Fruit fly (Drosophila melanogaster) whole organism, embryonic: ENCODE results near the gene CG43218.

Experiments used
- CG10209 ChIP-seq: fragments of 200-800 bp; sonication (Bioruptor generic); optimal IDR thresholded peaks from 3 replicates; lab custom pipeline; 2017; ENCODE audit warnings: missing biosample characterization, mild to moderate bottlenecking, missing genetic modification characterization, missing genetic modification reagents
- CG12155 ChIP-seq: fragments of 200-800 bp; sonication (Bioruptor generic); optimal IDR thresholded peaks from 3 replicates; lab custom pipeline; 2016; ENCODE audit warnings: missing biosample characterization, missing genetic modification characterization
- CG12219 ChIP-seq: fragments of 200-800 bp; sonication (Bioruptor generic); optimal IDR thresholded peaks from 3 replicates; lab custom pipeline; 2018; ENCODE audit warnings: missing biosample characterization, mild to moderate bottlenecking, missing genetic modification characterization
- CG14860 ChIP-seq: fragments of 200-800 bp; sonication (Bioruptor generic); IDR thresholded peaks from 3 replicates; pipeline ENCODE4 v1.3.6; 2022; ENCODE audit warnings: missing biosample characterization, missing genetic modification characterization; ENCODE audit not compliant: partially characterized antibody
- CG15011 ChIP-seq: fragments of 200-800 bp; sonication (Bioruptor generic); optimal IDR thresholded peaks from 3 replicates; lab custom pipeline; 2018; ENCODE audit warnings: missing biosample characterization, mild to moderate bottlenecking, missing genetic modification characterization
- CG1603 ChIP-seq: fragments of 200-800 bp; sonication (Bioruptor generic); optimal IDR thresholded peaks from 2 replicates; lab custom pipeline; 2019; ENCODE audit warnings: missing biosample characterization, mild to moderate bottlenecking, missing genetic modification characterization, moderate library complexity
- CG16779 ChIP-seq: fragments of 200-800 bp; sonication (Bioruptor generic); IDR thresholded peaks from 2 replicates; pipeline ENCODE4 v1.3.6; 2022; ENCODE audit warnings: missing biosample characterization, missing genetic modification characterization
- CG16863 ChIP-seq: fragments of 200-800 bp; sonication (Bioruptor generic); optimal IDR thresholded peaks from 3 replicates; lab custom pipeline; 2016; ENCODE audit warnings: missing biosample characterization, missing genetic modification characterization
- CG17328 ChIP-seq: fragments of 200-800 bp; sonication (Bioruptor generic); IDR thresholded peaks from 2 replicates; pipeline ENCODE4 v1.3.6; 2022; ENCODE audit warnings: missing biosample characterization, missing genetic modification characterization
- CG17829 ChIP-seq: fragments of 200-800 bp; optimal IDR thresholded peaks from 2 replicates; lab custom pipeline; 2019; ENCODE audit warnings: missing biosample characterization, mild to moderate bottlenecking, missing genetic modification characterization, moderate library complexity
- CG18262 ChIP-seq: fragments of 200-800 bp; optimal IDR thresholded peaks from 3 replicates; lab custom pipeline; 2019; ENCODE audit warnings: missing biosample characterization, mild to moderate bottlenecking, missing genetic modification characterization, moderate library complexity
- CG3163 ChIP-seq: fragments of 200-800 bp; sonication (Bioruptor generic); optimal IDR thresholded peaks from 3 replicates; lab custom pipeline; 2016; ENCODE audit warnings: missing biosample characterization, missing genetic modification characterization
- CG32772 ChIP-seq: fragments of 200-800 bp; sonication (Bioruptor generic); IDR thresholded peaks from 2 replicates; pipeline ENCODE4 v1.3.6; 2022; ENCODE audit warnings: missing biosample characterization, missing genetic modification characterization
- CG4617 ChIP-seq: fragments of 200-800 bp; sonication (Bioruptor generic); optimal IDR thresholded peaks from 3 replicates; lab custom pipeline; 2016; ENCODE audit warnings: missing biosample characterization, missing genetic modification characterization, borderline replicate concordance
- CG5180 ChIP-seq: fragments of 200-800 bp; sonication (Bioruptor generic); optimal IDR thresholded peaks from 3 replicates; lab custom pipeline; 2017; ENCODE audit warnings: missing biosample characterization, missing genetic modification characterization, mild to moderate bottlenecking, moderate library complexity, missing genetic modification reagents
- CG6683 ChIP-seq: fragments of 200-800 bp; sonication (Bioruptor generic); optimal IDR thresholded peaks from 2 replicates; lab custom pipeline; 2017; ENCODE audit warnings: missing biosample characterization, mild to moderate bottlenecking, missing genetic modification characterization, missing genetic modification reagents
- CG6689 ChIP-seq: fragments of 200-800 bp; sonication (Bioruptor generic); IDR thresholded peaks from 2 replicates; pipeline ENCODE4 v1.3.6; 2022; ENCODE audit warnings: missing biosample characterization, missing genetic modification characterization
- CG6765 ChIP-seq: fragments of 200-800 bp; sonication (Bioruptor generic); optimal IDR thresholded peaks from 3 replicates; lab custom pipeline; 2017; ENCODE audit warnings: missing biosample characterization, mild to moderate bottlenecking, missing genetic modification characterization
- CG7271 ChIP-seq: fragments of 200-800 bp; sonication (Bioruptor generic); optimal IDR thresholded peaks from 2 replicates; lab custom pipeline; 2018; ENCODE audit warnings: missing biosample characterization, mild to moderate bottlenecking, missing genetic modification characterization, moderate library complexity
- CG7963 ChIP-seq: fragments of 200-800 bp; sonication (Bioruptor generic); IDR thresholded peaks from 3 replicates; pipeline ENCODE4 v1.3.6; 2022; ENCODE audit warnings: missing biosample characterization, missing genetic modification characterization; ENCODE audit not compliant: partially characterized antibody
- CG8478 ChIP-seq: fragments of >200 bp; optimal IDR thresholded peaks from 2 replicates; lab custom pipeline; 2018
- CG8944 ChIP-seq: fragments of 200-800 bp; sonication (Bioruptor generic); optimal IDR thresholded peaks from 3 replicates; lab custom pipeline; 2016; ENCODE audit warnings: missing biosample characterization, missing genetic modification characterization
- CG9817 ChIP-seq: fragments of 200-800 bp; sonication (Bioruptor generic); optimal IDR thresholded peaks from 2 replicates; lab custom pipeline; 2018; ENCODE audit warnings: missing biosample characterization, mild to moderate bottlenecking, missing genetic modification characterization, moderate library complexity
- CoRest ChIP-seq: fragments of 200-800 bp; sonication (Bioruptor generic); optimal IDR thresholded peaks from 3 replicates; lab custom pipeline; 2018; ENCODE audit warnings: missing biosample characterization, mild to moderate bottlenecking, missing genetic modification characterization, moderate library complexity
- D19A ChIP-seq: fragments of 200-800 bp; optimal IDR thresholded peaks from 3 replicates; lab custom pipeline; 2019; ENCODE audit warnings: missing biosample characterization, mild to moderate bottlenecking, missing genetic modification characterization, moderate library complexity
- Doc3 ChIP-seq: fragments of 200-800 bp; sonication (Bioruptor generic); IDR thresholded peaks from 3 replicates; pipeline ENCODE4 v1.3.6; 2022; ENCODE audit warnings: missing biosample characterization, missing genetic modification characterization; ENCODE audit not compliant: partially characterized antibody
- E2f1 ChIP-seq: fragments of 200-800 bp; sonication (Bioruptor generic); IDR thresholded peaks from 2 replicates; pipeline ENCODE4 v1.3.6; 2022; ENCODE audit warnings: missing biosample characterization, missing genetic modification characterization
- MTF-1 ChIP-seq: fragments of 200-800 bp; sonication (Bioruptor generic); optimal IDR thresholded peaks from 2 replicates; lab custom pipeline; 2018; ENCODE audit warnings: missing biosample characterization, mild to moderate bottlenecking, missing genetic modification characterization, borderline replicate concordance
- Mrtf ChIP-seq: fragments of 200-800 bp; sonication (Bioruptor generic); IDR thresholded peaks from 3 replicates; pipeline ENCODE4 v1.3.6; 2022; ENCODE audit warnings: missing biosample characterization, missing genetic modification characterization
- PHDP ChIP-seq: fragments of 200-800 bp; sonication (Bioruptor generic); optimal IDR thresholded peaks from 3 replicates; lab custom pipeline; 2018; ENCODE audit warnings: missing biosample characterization, mild to moderate bottlenecking, missing genetic modification characterization, moderate library complexity
- Sox100B ChIP-seq: fragments of 200-800 bp; sonication (Bioruptor generic); optimal IDR thresholded peaks from 3 replicates; lab custom pipeline; 2018; ENCODE audit warnings: missing biosample characterization, mild to moderate bottlenecking, missing genetic modification characterization
- Sox102F ChIP-seq: fragments of 200-800 bp; sonication (Bioruptor generic); optimal IDR thresholded peaks from 2 replicates; lab custom pipeline; 2018; ENCODE audit warnings: missing biosample characterization, mild to moderate bottlenecking, missing genetic modification characterization, moderate library complexity
- cato ChIP-seq: fragments of 200-800 bp; sonication (Bioruptor generic); optimal IDR thresholded peaks from 2 replicates; lab custom pipeline; 2016; ENCODE audit warnings: missing biosample characterization, missing genetic modification characterization, borderline replicate concordance
- corto ChIP-seq: fragments of 200-800 bp; sonication (Bioruptor generic); optimal IDR thresholded peaks from 2 replicates; lab custom pipeline; 2016; ENCODE audit warnings: missing biosample characterization, mild to moderate bottlenecking, missing genetic modification characterization, moderate library complexity
- croc ChIP-seq: fragments of 200-800 bp; sonication (Bioruptor generic); conservative IDR thresholded peaks from 3 replicates; pipeline ENCODE4 v1.3.6; 2022; ENCODE audit warnings: missing biosample characterization, missing genetic modification characterization
- danr ChIP-seq: fragments of 200-800 bp; sonication (Bioruptor generic); IDR thresholded peaks from 2 replicates; pipeline ENCODE4 v1.3.6; 2022; ENCODE audit warnings: missing biosample characterization, missing genetic modification characterization
- dm ChIP-seq: fragments of 200-800 bp; sonication (Bioruptor generic); optimal IDR thresholded peaks from 3 replicates; lab custom pipeline; 2016; ENCODE audit warnings: missing biosample characterization, missing genetic modification characterization
- dpn ChIP-seq, 2 experiments: fragments of 200-800 bp; sonication (Bioruptor generic); optimal IDR thresholded peaks; 3 replicates each; lab custom pipeline; 2016; ENCODE audit warnings: missing biosample characterization in 2 of 2, missing genetic modification characterization in 2 of 2
- fd102C ChIP-seq: fragments of 200-800 bp; sonication (Bioruptor generic); optimal IDR thresholded peaks from 2 replicates; lab custom pipeline; 2018; ENCODE audit warnings: missing biosample characterization, mild to moderate bottlenecking, missing genetic modification characterization, moderate library complexity
- fru ChIP-seq: fragments of >200 bp; optimal IDR thresholded peaks from 2 replicates; lab custom pipeline; 2017
- gsb-n ChIP-seq: fragments of 200-800 bp; sonication (Bioruptor generic); optimal IDR thresholded peaks from 3 replicates; lab custom pipeline; 2018; ENCODE audit warnings: missing biosample characterization, mild to moderate bottlenecking, missing genetic modification characterization
- insv ChIP-seq, 2 experiments: fragments of 200-800 bp; sonication (Bioruptor generic); optimal IDR thresholded peaks; 3 replicates each; lab custom pipeline; 2016 to 2018; ENCODE audit warnings: missing biosample characterization in 2 of 2, missing genetic modification characterization in 2 of 2
- inv ChIP-seq: fragments of 200-800 bp; sonication (Bioruptor generic); IDR thresholded peaks from 2 replicates; pipeline ENCODE4 v1.3.6; 2022; ENCODE audit warnings: missing biosample characterization, missing genetic modification characterization; ENCODE audit not compliant: partially characterized antibody
- ken ChIP-seq: fragments of 200-800 bp; sonication (Bioruptor generic); IDR thresholded peaks from 3 replicates; pipeline ENCODE4 v1.3.6; 2022; ENCODE audit warnings: missing biosample characterization, missing genetic modification characterization
- nom ChIP-seq: fragments of 200-800 bp; sonication (Bioruptor generic); optimal IDR thresholded peaks from 2 replicates; lab custom pipeline; 2017; ENCODE audit warnings: missing biosample characterization, missing genetic modification characterization, mild to moderate bottlenecking, moderate library complexity, missing genetic modification reagents
- otp ChIP-seq: fragments of 200-800 bp; sonication (Bioruptor generic); IDR thresholded peaks from 3 replicates; pipeline ENCODE4, ENCODE4 v1.3.6; 2022; ENCODE audit warnings: missing biosample characterization, missing genetic modification characterization
- peb ChIP-seq: fragments of 200-800 bp; sonication (Bioruptor generic); IDR thresholded peaks from 2 replicates; pipeline ENCODE4 v1.3.6; 2022; ENCODE audit warnings: missing biosample characterization, missing genetic modification characterization
- slp2 ChIP-seq: fragments of 200-800 bp; sonication (Bioruptor generic); optimal IDR thresholded peaks from 2 replicates; lab custom pipeline; 2016; ENCODE audit warnings: missing biosample characterization, missing genetic modification characterization
- sna ChIP-seq: fragments of 200-800 bp; sonication (Bioruptor generic); IDR thresholded peaks from 2 replicates; pipeline ENCODE4 v1.3.6; 2022; ENCODE audit warnings: missing biosample characterization, missing genetic modification characterization; ENCODE audit not compliant: partially characterized antibody
- tap ChIP-seq: fragments of 200-800 bp; optimal IDR thresholded peaks from 3 replicates; lab custom pipeline; 2019; ENCODE audit warnings: missing biosample characterization, mild to moderate bottlenecking, missing genetic modification characterization, moderate library complexity
- tin ChIP-seq: fragments of 200-800 bp; sonication (Bioruptor generic); optimal IDR thresholded peaks from 3 replicates; lab custom pipeline; 2016; ENCODE audit warnings: missing biosample characterization, missing genetic modification characterization

Gene CG43218

DNA sequence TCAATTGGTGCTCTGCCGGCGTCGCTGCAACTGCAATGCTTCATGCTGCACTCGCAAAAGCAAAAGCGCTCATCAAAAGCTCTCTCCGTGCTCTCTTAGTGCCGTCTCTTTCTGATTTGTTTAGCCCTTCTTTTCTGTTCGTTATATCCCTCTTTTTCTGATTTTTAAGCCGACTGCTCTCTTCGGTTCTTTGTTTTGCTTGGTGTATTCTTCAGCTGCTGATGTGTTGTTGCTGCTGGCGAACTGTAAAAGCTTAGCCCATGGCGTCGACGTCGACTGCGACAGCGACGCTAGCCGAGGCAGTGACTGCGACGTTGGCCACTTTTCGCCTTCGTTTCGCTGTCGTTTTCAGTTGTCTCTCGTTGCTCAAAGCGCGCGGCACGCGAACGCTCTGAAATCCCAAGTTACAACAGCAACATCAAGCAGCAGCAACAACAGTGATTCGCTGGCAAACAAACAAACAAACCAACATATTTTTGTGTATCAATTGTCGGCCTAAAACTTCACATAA is 17.8 kb upstream of the CG43218 start (continued):
- TF ChIP-seq CG14860 (GFP tag; lab: Robert Waterston, UW) (no peak), CG6683 (no peak), croc (GFP tag; lab: Robert Waterston, UW) (no peak), Sox102F (no peak), ken (no peak), Sox100B (no peak), cato (GFP tag; lab: Kevin White, UChicago) (no peak), CG9817 (no peak), CG17328 (GFP tag; lab: Robert Waterston, UW) (no peak), PHDP (tag; lab: Kevin White, UChicago) (no peak), fru (no peak), CG8478 (lab: Kevin White, UChicago) (peak; percentile 12), Doc3 (GFP tag; lab: Robert Waterston, UW) (no peak), dm (GFP tag; lab: Kevin White, UChicago) (no peak), CG1603 (tag; lab: Kevin White, UChicago) (peak; percentile 20), CG8944 (GFP tag; lab: Kevin White, UChicago) (no peak), CG10209 (GFP tag; lab: Kevin White, UChicago) (no peak), CG18262 (no peak), peb (GFP tag; lab: Robert Waterston, UW) (no peak), fd102C (GFP tag; lab: Kevin White, UChicago) (no peak), insv (GFP tag; optimal IDR thresholded peaks at IDR 0.05; lab: Kevin White, UChicago) (no peak), CG7963 (no peak), tin (GFP tag; lab: Kevin White, UChicago) (no peak), sna (GFP tag; lab: Robert Waterston, UW) (peak; percentile 48; the same call in 1 of the 2 replicates), CG7271 (tag; lab: Kevin White, UChicago) (no peak), CG6765 (no peak), dpn (GFP tag; optimal IDR thresholded peaks at IDR 0.05; lab: Kevin White, UChicago) (no peak), CG15011 (no peak), corto (GFP tag; lab: Kevin White, UChicago) (no peak), slp2 (GFP tag; lab: Kevin White, UChicago) (no peak), tap (tag; lab: Kevin White, UChicago) (no peak), Mrtf (GFP tag; lab: Robert Waterston, UW) (no peak), CG5180 (GFP tag; lab: Kevin White, UChicago) (peak; percentile 24), CG4617 (GFP tag; lab: Kevin White, UChicago) (no peak), CoRest (tag; lab: Kevin White, UChicago) (no peak), CG6689 (GFP tag; lab: Robert Waterston, UW) (no peak), danr (GFP tag; lab: Robert Waterston, UW) (no peak), CG32772 (GFP tag; lab: Robert Waterston, UW) (no peak), E2f1 (GFP tag; lab: Robert Waterston, UW) (no peak), CG3163 (GFP tag; lab: Kevin White, UChicago) (peak; percentile 68), CG17829 (tag; lab: Kevin White, UChicago) (no peak), MTF-1 (GFP tag; lab: Kevin White, UChicago) (peak; percentile 57), inv (no peak), D19A (tag; lab: Kevin White, UChicago) (no peak), gsb-n (no peak), nom (GFP tag; lab: Kevin White, UChicago) (peak; percentile 59), CG12155 (GFP tag; lab: Kevin White, UChicago) (no peak), CG12219 (GFP tag; lab: Kevin White, UChicago) (no peak), CG16779 (no peak), CG16863 (GFP tag; lab: Kevin White, UChicago) (no peak), otp (GFP tag; lab: Robert Waterston, UW) (no peak)
